Worm (Caenorhabditis elegans) whole organism, late embryonic: ENCODE data around the gene drh-1.
A peak's percentile ranks its signal among the peaks of the same experiment; 100 is the strongest.

Experiments used
- C08G9.2 ChIP-seq: sonication (generic microtip); optimal IDR thresholded peaks from 2 replicates; lab custom pipeline; 2016; ENCODE audit warnings: mild to moderate bottlenecking, missing genetic modification characterization, moderate library complexity, missing compliant biosample characterization
- F13H6.1 ChIP-seq: sonication (generic microtip); optimal IDR thresholded peaks from 2 replicates; lab custom pipeline; 2016; ENCODE audit warnings: missing genetic modification characterization, missing compliant biosample characterization
- K02D7.2 ChIP-seq: sonication (generic microtip); optimal IDR thresholded peaks from 2 replicates; lab custom pipeline; 2017; ENCODE audit warnings: mild to moderate bottlenecking, missing genetic modification characterization, missing compliant biosample characterization
- K09A11.1 ChIP-seq: sonication (generic microtip); optimal IDR thresholded peaks from 2 replicates; lab custom pipeline; 2017; ENCODE audit warnings: antibody characterized with exemption, mild to moderate bottlenecking, missing genetic modification characterization, missing compliant biosample characterization; ENCODE audit not compliant: insufficient read depth
- T23F11.4 ChIP-seq: fragments of 200-800 bp; sonication (Bioruptor generic); optimal IDR thresholded peaks from 2 replicates; lab custom pipeline; 2018; ENCODE audit warnings: mild to moderate bottlenecking, missing genetic modification characterization, missing compliant biosample characterization
- Y22D7AL.16 ChIP-seq: sonication (generic microtip); optimal IDR thresholded peaks from 2 replicates; lab custom pipeline; 2016; ENCODE audit warnings: missing genetic modification characterization, missing compliant biosample characterization
- ahr-1 ChIP-seq: sonication (generic microtip); optimal IDR thresholded peaks from 2 replicates; lab custom pipeline; 2016; ENCODE audit warnings: missing genetic modification characterization, missing compliant biosample characterization
- ama-1 ChIP-seq: fragments of 150-350 bp; optimal IDR thresholded peaks from 2 replicates; lab custom pipeline; 2014
- ceh-14 ChIP-seq: sonication (generic microtip); optimal IDR thresholded peaks from 2 replicates; lab custom pipeline; 2016; ENCODE audit warnings: missing genotype, missing genetic modification characterization, missing compliant biosample characterization
- ceh-18 ChIP-seq: sonication (generic microtip); optimal IDR thresholded peaks from 2 replicates; lab custom pipeline; 2016; ENCODE audit warnings: missing genetic modification characterization, missing compliant biosample characterization
- ceh-2 ChIP-seq: sonication (generic microtip); optimal IDR thresholded peaks from 2 replicates; lab custom pipeline; 2016; ENCODE audit warnings: missing genotype, missing genetic modification characterization, missing compliant biosample characterization
- ceh-22 ChIP-seq: sonication (generic microtip); optimal IDR thresholded peaks from 2 replicates; lab custom pipeline; 2017; ENCODE audit warnings: missing biosample characterization, missing genetic modification characterization
- ceh-30 ChIP-seq: fragments of 150-350 bp; optimal IDR thresholded peaks from 2 replicates; lab custom pipeline; 2014; ENCODE audit warnings: missing biosample characterization, missing genetic modification characterization
- ceh-31 ChIP-seq: sonication (generic microtip); optimal IDR thresholded peaks from 2 replicates; lab custom pipeline; 2016; ENCODE audit warnings: missing genetic modification characterization, missing compliant biosample characterization
- ceh-34 ChIP-seq: sonication (generic microtip); optimal IDR thresholded peaks from 2 replicates; lab custom pipeline; 2016; ENCODE audit warnings: mild to moderate bottlenecking, missing genetic modification characterization, missing compliant biosample characterization
- ceh-45 ChIP-seq: fragments of 200-800 bp; sonication (Bioruptor generic); IDR thresholded peaks from 2 replicates; pipeline ENCODE4 v1.3.6; 2022; ENCODE audit warnings: missing genetic modification reagents, missing genetic modification characterization, missing compliant biosample characterization
- ceh-48 ChIP-seq: sonication (generic microtip); optimal IDR thresholded peaks from 2 replicates; lab custom pipeline; 2016; ENCODE audit warnings: missing genetic modification characterization, inconsistent platforms, missing compliant biosample characterization
- ceh-6 ChIP-seq: fragments of 200-800 bp; sonication (Bioruptor generic); optimal IDR thresholded peaks from 2 replicates; lab custom pipeline; 2018; ENCODE audit warnings: mild to moderate bottlenecking, missing genetic modification characterization, missing compliant biosample characterization
- ceh-9 ChIP-seq: sonication (generic microtip); optimal IDR thresholded peaks from 2 replicates; lab custom pipeline; 2016; ENCODE audit warnings: mild to moderate bottlenecking, missing genetic modification characterization, inconsistent platforms, missing compliant biosample characterization
- dmd-4 ChIP-seq: sonication (generic microtip); optimal IDR thresholded peaks from 2 replicates; lab custom pipeline; 2016; ENCODE audit warnings: borderline replicate concordance, missing genetic modification characterization, missing compliant biosample characterization
- dve-1 ChIP-seq: sonication (generic microtip); optimal IDR thresholded peaks from 2 replicates; lab custom pipeline; 2017; ENCODE audit warnings: antibody characterized with exemption, mild to moderate bottlenecking, missing genetic modification characterization, missing compliant biosample characterization
- elt-2 ChIP-seq: sonication (generic microtip); optimal IDR thresholded peaks from 2 replicates; lab custom pipeline; 2016; ENCODE audit warnings: missing genetic modification reagents, missing genetic modification characterization, missing compliant biosample characterization
- ets-4 ChIP-seq: sonication (generic microtip); optimal IDR thresholded peaks from 2 replicates; lab custom pipeline; 2016; ENCODE audit warnings: missing genetic modification characterization, missing compliant biosample characterization
- fkh-10 ChIP-seq: fragments of 150-350 bp; optimal IDR thresholded peaks from 2 replicates; lab custom pipeline; 2014; ENCODE audit warnings: missing biosample characterization, missing genetic modification reagents, missing genetic modification characterization
- fkh-6 ChIP-seq: sonication (generic microtip); optimal IDR thresholded peaks from 2 replicates; lab custom pipeline; 2016; ENCODE audit warnings: missing genetic modification characterization, missing compliant biosample characterization
- gmeb-2 ChIP-seq: sonication (generic microtip); optimal IDR thresholded peaks from 2 replicates; lab custom pipeline; 2016; ENCODE audit warnings: missing genetic modification characterization, inconsistent platforms, missing compliant biosample characterization
- hlh-15 ChIP-seq: sonication (generic microtip); optimal IDR thresholded peaks from 2 replicates; lab custom pipeline; 2016; ENCODE audit warnings: missing genetic modification characterization, missing compliant biosample characterization
- hlh-30 ChIP-seq: sonication (generic microtip); optimal IDR thresholded peaks from 2 replicates; lab custom pipeline; 2017; ENCODE audit warnings: antibody characterized with exemption, missing genetic modification characterization, missing compliant biosample characterization; ENCODE audit not compliant: insufficient read depth
- hlh-6 ChIP-seq: sonication (generic microtip); optimal IDR thresholded peaks from 2 replicates; lab custom pipeline; 2016; ENCODE audit warnings: missing genotype, missing genetic modification characterization, missing compliant biosample characterization
- hlh-8 ChIP-seq: sonication (generic microtip); optimal IDR thresholded peaks from 2 replicates; lab custom pipeline; 2016; ENCODE audit warnings: missing genotype, missing genetic modification characterization, missing compliant biosample characterization
- lim-6 ChIP-seq: sonication (generic microtip); optimal IDR thresholded peaks from 2 replicates; lab custom pipeline; 2016; ENCODE audit warnings: missing genetic modification characterization, missing compliant biosample characterization
- lin-11 ChIP-seq: fragments of 200-800 bp; sonication (Bioruptor generic); optimal IDR thresholded peaks from 2 replicates; lab custom pipeline; 2018; ENCODE audit warnings: mild to moderate bottlenecking, missing genetic modification characterization, missing compliant biosample characterization
- madf-2 ChIP-seq: sonication (generic microtip); optimal IDR thresholded peaks from 2 replicates; lab custom pipeline; 2017; ENCODE audit warnings: missing genetic modification characterization, missing compliant biosample characterization
- nhr-11 ChIP-seq: fragments of 150-350 bp; optimal IDR thresholded peaks from 2 replicates; lab custom pipeline; 2014; ENCODE audit warnings: missing biosample characterization, missing genetic modification characterization
- odd-2 ChIP-seq: sonication (generic microtip); optimal IDR thresholded peaks from 2 replicates; lab custom pipeline; 2017; ENCODE audit warnings: antibody characterized with exemption, mild to moderate bottlenecking, missing genetic modification characterization, missing compliant biosample characterization
- pax-1 ChIP-seq: fragments of 150-350 bp; optimal IDR thresholded peaks from 2 replicates; lab custom pipeline; 2014; ENCODE audit warnings: missing biosample characterization, missing genetic modification characterization
- pha-2 ChIP-seq: sonication (generic microtip); optimal IDR thresholded peaks from 2 replicates; lab custom pipeline; 2017; ENCODE audit warnings: mild to moderate bottlenecking, missing genetic modification characterization, missing compliant biosample characterization
- pqm-1 ChIP-seq: sonication (generic microtip); optimal IDR thresholded peaks from 2 replicates; lab custom pipeline; 2016; ENCODE audit warnings: missing genetic modification characterization, missing compliant biosample characterization
- pros-1 ChIP-seq: fragments of 150-350 bp; optimal IDR thresholded peaks from 2 replicates; lab custom pipeline; 2014; ENCODE audit warnings: missing biosample characterization, missing genetic modification reagents, missing genetic modification characterization
- ref-2 ChIP-seq: sonication (generic microtip); optimal IDR thresholded peaks from 2 replicates; lab custom pipeline; 2016; ENCODE audit warnings: missing genetic modification characterization, missing compliant biosample characterization
- sox-2 ChIP-seq: fragments of 200-800 bp; sonication (Bioruptor generic); IDR thresholded peaks from 2 replicates; pipeline ENCODE4 v1.3.6; 2022; ENCODE audit warnings: missing genetic modification reagents, missing genetic modification characterization, missing compliant biosample characterization
- sox-4 ChIP-seq: sonication (generic microtip); optimal IDR thresholded peaks from 2 replicates; lab custom pipeline; 2017; ENCODE audit warnings: mild to moderate bottlenecking, missing genetic modification characterization, inconsistent platforms, missing compliant biosample characterization
- syd-9 ChIP-seq: sonication (generic microtip); optimal IDR thresholded peaks from 2 replicates; lab custom pipeline; 2016; ENCODE audit warnings: mild to moderate bottlenecking, missing genetic modification characterization, moderate library complexity, missing compliant biosample characterization
- tbx-7 ChIP-seq: sonication (generic microtip); optimal IDR thresholded peaks from 2 replicates; lab custom pipeline; 2016; ENCODE audit warnings: missing genotype, missing genetic modification characterization, missing compliant biosample characterization
- unc-42 ChIP-seq: sonication (generic microtip); optimal IDR thresholded peaks from 2 replicates; lab custom pipeline; 2016; ENCODE audit warnings: missing genotype, missing genetic modification characterization, missing compliant biosample characterization
- unc-55 ChIP-seq: sonication (generic microtip); optimal IDR thresholded peaks from 2 replicates; lab custom pipeline; 2017; ENCODE audit warnings: missing biosample characterization, missing genetic modification reagents, missing genetic modification characterization
- zip-5 ChIP-seq: sonication (generic microtip); optimal IDR thresholded peaks from 2 replicates; lab custom pipeline; 2016; ENCODE audit warnings: missing genetic modification characterization, missing compliant biosample characterization

The drh-1 gene

ce11 chrIV:6582604-6583003 is 30.5 kb downstream of the drh-1 start, which contains the start of gene odr-8:
Gene odr-8 (minus strand): TSS chrIV:6582704.
- TF ChIP-seq ama-1 (lab: Kevin White, UChicago) (no peak), ceh-14 (tag; lab: Kevin White, UChicago) (no peak), pax-1 (tag; lab: Kevin White, UChicago) (no peak), odd-2 (tag; lab: Kevin White, UChicago) (no peak), ceh-48 (tag; lab: Kevin White, UChicago) (no peak), F13H6.1 (tag; lab: Kevin White, UChicago) (no peak)

ce11 chrIV:6581658-6582057 is 31.5 kb downstream of the drh-1 start:
- TF ChIP-seq K02D7.2 (tag; lab: Kevin White, UChicago) (no peak), ceh-14 (tag; lab: Kevin White, UChicago) (no peak), ref-2 (no peak), pros-1 (tag; lab: Kevin White, UChicago) (no peak), pqm-1 (tag; lab: Kevin White, UChicago) (no peak), hlh-30 (tag; lab: Kevin White, UChicago) (no peak), hlh-6 (tag; lab: Kevin White, UChicago) (no peak), madf-2 (tag; lab: Kevin White, UChicago) (no peak)

- no peak for TF ChIP-seq ceh-18
- no peak for TF ChIP-seq zip-5 (tag; lab: Kevin White, UChicago)
- no peak for TF ChIP-seq pha-2 (tag; lab: Kevin White, UChicago)
- TF ChIP-seq fkh-6 (tag; lab: Kevin White, UChicago), result no peak
- no peak for TF ChIP-seq ceh-30 (tag; lab: Kevin White, UChicago)
- TF ChIP-seq lin-11 (tag; lab: Kevin White, UChicago), result no peak
- no peak for TF ChIP-seq T23F11.4
- TF ChIP-seq ceh-34, result no peak
- TF ChIP-seq C08G9.2 (tag; lab: Kevin White, UChicago), result no peak
- TF ChIP-seq syd-9 (tag; lab: Kevin White, UChicago), result no peak
- no peak for TF ChIP-seq unc-42 (tag; lab: Kevin White, UChicago)
- no peak for TF ChIP-seq ama-1 (lab: Kevin White, UChicago)
Measured at ce11 chrIV:6577914-6578313, 35.2 kb downstream of the drh-1 start, which contains the start of gene C43G2.3. Gene C43G2.3 (plus strand): TSS chrIV:6578214.

- no peak for TF ChIP-seq hlh-30 (tag; lab: Kevin White, UChicago)
- TF ChIP-seq ceh-45, result no peak
- no peak for TF ChIP-seq syd-9 (tag; lab: Kevin White, UChicago)
- TF ChIP-seq ceh-31, result peak; percentile 70
- no peak for TF ChIP-seq sox-4 (tag; lab: Kevin White, UChicago)
- TF ChIP-seq tbx-7 (tag; lab: Kevin White, UChicago), result no peak
- no peak for TF ChIP-seq dve-1 (tag; lab: Kevin White, UChicago)
- TF ChIP-seq ceh-6 (GFP tag; lab: Kevin White, UChicago), result no peak
- no peak for TF ChIP-seq ceh-9
- peak; percentile 15 for TF ChIP-seq unc-55 (GFP tag; lab: Kevin White, UChicago)
- TF ChIP-seq Y22D7AL.16 (tag; lab: Kevin White, UChicago), result no peak
- TF ChIP-seq dmd-4 (tag; lab: Kevin White, UChicago), result no peak
- TF ChIP-seq fkh-10 (GFP tag; lab: Kevin White, UChicago), result no peak
- peak; percentile 32 for TF ChIP-seq pros-1 (tag; lab: Kevin White, UChicago)
- no peak for TF ChIP-seq hlh-8 (tag; lab: Kevin White, UChicago)
- no peak for TF ChIP-seq zip-5 (tag; lab: Kevin White, UChicago)
- TF ChIP-seq hlh-15 (tag; lab: Kevin White, UChicago), result no peak
- TF ChIP-seq lin-11 (tag; lab: Kevin White, UChicago), result no peak
- no peak for TF ChIP-seq C08G9.2 (tag; lab: Kevin White, UChicago)
- TF ChIP-seq ahr-1 (tag; lab: Kevin White, UChicago), result no peak
- TF ChIP-seq elt-2 (tag; lab: Kevin White, UChicago), result no peak
- TF ChIP-seq pha-2 (tag; lab: Kevin White, UChicago), result no peak
- no peak for TF ChIP-seq lim-6 (tag; lab: Kevin White, UChicago)
- peak; percentile 29 for TF ChIP-seq ceh-22 (tag; lab: Kevin White, UChicago)
- no peak for TF ChIP-seq sox-2 (GFP tag; lab: Robert Waterston, UW)
- TF ChIP-seq nhr-11 (tag; lab: Kevin White, UChicago), result no peak
- no peak for TF ChIP-seq K09A11.1 (tag; lab: Kevin White, UChicago)
- TF ChIP-seq gmeb-2 (tag; lab: Kevin White, UChicago), result no peak
- no peak for TF ChIP-seq ceh-2 (tag; lab: Kevin White, UChicago)
- peak; percentile 39 for TF ChIP-seq ref-2
- TF ChIP-seq ets-4, result peak; percentile 50
- no peak for TF ChIP-seq T23F11.4
- peak; percentile 50 for TF ChIP-seq pax-1 (tag; lab: Kevin White, UChicago)
Measured at ce11 chrIV:6576728-6577101, 36.4 kb downstream of the drh-1 start.
